Worm (Caenorhabditis elegans): ENCODE measurements around the gene hlh-15.

ce11 chrX:2435353-2435752 lies 22.2 kb upstream of the hlh-15 start:
- TF ChIP-seq ama-1 (optimal IDR thresholded peaks at IDR 0.05) (no peak), lin-13 (GFP tag; optimal IDR thresholded peaks at IDR 0.05) (no peak), nhr-12 (tag; optimal IDR thresholded peaks at IDR 0.05) (no peak), nhr-21 (tag; optimal IDR thresholded peaks at IDR 0.05) (no peak)

All from whole organism, L2 larva.